Worm (Caenorhabditis elegans): ENCODE measurements around the gene srxa-8.

The srxa-8 gene

DNA sequence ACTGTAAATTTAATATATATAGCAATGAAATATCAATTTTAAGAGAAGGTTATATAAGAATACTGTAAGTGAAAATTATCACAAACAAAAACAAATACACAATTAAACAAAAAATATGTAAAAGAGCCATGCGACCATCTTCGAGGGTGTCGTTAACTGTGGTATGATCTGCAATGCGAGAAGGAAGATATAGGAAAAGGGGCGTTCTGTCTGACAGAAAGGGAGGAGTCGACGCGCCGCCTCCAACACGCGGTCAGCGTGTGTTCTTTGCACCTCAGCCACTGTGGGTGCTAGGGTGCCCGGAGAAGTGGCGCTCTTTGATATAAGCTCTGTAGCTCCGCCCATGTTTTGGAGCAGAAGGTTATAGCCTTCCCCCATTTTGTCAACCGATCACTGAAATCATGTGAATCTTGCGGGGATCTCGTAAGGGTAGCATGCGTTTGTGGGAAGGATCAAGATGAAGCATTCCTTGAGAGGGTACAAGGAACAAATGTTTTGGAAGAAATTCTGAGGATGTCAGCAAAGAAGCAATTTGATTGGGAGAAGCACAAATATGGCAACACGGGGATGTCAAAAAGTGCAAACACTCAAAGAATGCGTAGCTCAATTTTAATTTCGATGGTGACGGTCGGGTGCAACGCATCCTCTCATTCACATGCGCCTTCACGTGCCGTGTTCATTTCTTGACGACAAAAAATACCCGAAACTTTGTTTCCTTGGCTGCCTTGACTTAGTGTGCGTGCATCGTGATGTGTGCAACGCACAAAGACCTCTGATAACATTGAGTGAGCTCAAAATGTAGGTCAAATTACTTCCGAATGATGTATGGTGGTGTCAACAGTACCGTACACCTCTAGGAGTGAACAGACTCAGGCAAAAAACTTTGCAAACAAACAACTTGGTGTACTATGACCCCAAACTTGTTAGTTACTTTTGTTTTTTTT, 42.4 kb upstream of the srxa-8 start, which contains the start of gene mxl-3 (continued):
- TF ChIP-seq pag-3 (tag; optimal IDR thresholded peaks at IDR 0.05; ENCODE audit: borderline replicate concordance, insufficient read depth) (no peak), lin-13 (GFP tag; optimal IDR thresholded peaks at IDR 0.05) (peak; percentile 16), nhr-85 (tag) (peak; percentile 80), snu-23 (GFP tag; optimal IDR thresholded peaks at IDR 0.05) (peak; percentile 74), rnt-1 (tag; optimal IDR thresholded peaks at IDR 0.05) (peak; percentile 63), grh-1 (GFP tag; IDR thresholded peaks at IDR 0.05) (no peak), aly-2 (tag; optimal IDR thresholded peaks at IDR 0.05) (no peak), dpl-1 (GFP tag; optimal IDR thresholded peaks at IDR 0.05) (no peak), nhr-237 (tag; optimal IDR thresholded peaks at IDR 0.05) (no peak), ama-1 (optimal IDR thresholded peaks at IDR 0.05) (peak; percentile 56), unc-130 (tag; optimal IDR thresholded peaks at IDR 0.05) (no peak), hlh-17 (GFP tag; optimal IDR thresholded peaks at IDR 0.05; ENCODE audit: borderline replicate concordance) (no peak), efl-1 (optimal IDR thresholded peaks at IDR 0.05) (no peak), efl-1 (GFP tag; optimal IDR thresholded peaks at IDR 0.05 in 1 of 2) (peak in 1 of 2 experiments; percentile 69), nhr-47 (tag; optimal IDR thresholded peaks at IDR 0.05) (peak; percentile 46), C04F5.9 (tag; optimal IDR thresholded peaks at IDR 0.05) (no peak), lin-14 (GFP tag; optimal IDR thresholded peaks at IDR 0.05) (peak; percentile 54), mef-2 (tag; optimal IDR thresholded peaks at IDR 0.05) (no peak), nhr-77 (tag; optimal IDR thresholded peaks at IDR 0.05) (no peak), nhr-84 (tag; optimal IDR thresholded peaks at IDR 0.05) (no peak), jun-1 (tag; optimal IDR thresholded peaks at IDR 0.05) (no peak), hlh-4 (tag; optimal IDR thresholded peaks at IDR 0.05) (no peak), sptf-1 (tag; optimal IDR thresholded peaks at IDR 0.05) (no peak), tbx-2 (tag; optimal IDR thresholded peaks at IDR 0.05) (peak; percentile 66), pqm-1 (tag; optimal IDR thresholded peaks at IDR 0.05) (no peak), elt-2 (tag; optimal IDR thresholded peaks at IDR 0.05) (peak; percentile 41), fkh-4 (tag; optimal IDR thresholded peaks at IDR 0.05; ENCODE audit: borderline replicate concordance) (no peak), nhr-90 (tag; optimal IDR thresholded peaks at IDR 0.05; ENCODE audit: poor library complexity) (peak; percentile 57), F16B12.6 (tag; optimal IDR thresholded peaks at IDR 0.05) (no peak), lin-39 (tag; optimal IDR thresholded peaks at IDR 0.05) (no peak), nhr-12 (tag; optimal IDR thresholded peaks at IDR 0.05) (no peak), zag-1 (tag; optimal IDR thresholded peaks at IDR 0.05) (no peak), ztf-11 (tag; optimal IDR thresholded peaks at IDR 0.05) (no peak), unc-98 (GFP tag; IDR thresholded peaks at IDR 0.05) (no peak), unc-86 (tag; optimal IDR thresholded peaks at IDR 0.05) (no peak), isw-1 (GFP tag; IDR thresholded peaks at IDR 0.05) (no peak), lin-15B (tag; optimal IDR thresholded peaks at IDR 0.05) (no peak), mab-9 (GFP tag; IDR thresholded peaks at IDR 0.05) (no peak), C16A3.4 (tag; optimal IDR thresholded peaks at IDR 0.05) (peak; percentile 18), nhr-28 (tag; optimal IDR thresholded peaks at IDR 0.05) (no peak), alr-1 (tag; optimal IDR thresholded peaks at IDR 0.05; ENCODE audit: borderline replicate concordance) (no peak), blmp-1 (tag; optimal IDR thresholded peaks at IDR 0.05) (peak; percentile 9), elt-3 (tag; optimal IDR thresholded peaks at IDR 0.05) (no peak), fos-1 (tag; optimal IDR thresholded peaks at IDR 0.05) (no peak), swsn-7 (tag; optimal IDR thresholded peaks at IDR 0.05) (no peak), nhr-71 (tag; optimal IDR thresholded peaks at IDR 0.05) (peak; percentile 76), ceh-88 (GFP tag; IDR thresholded peaks at IDR 0.05) (no peak), ztf-4 (tag; optimal IDR thresholded peaks at IDR 0.05) (peak; percentile 9), aha-1 (tag; optimal IDR thresholded peaks at IDR 0.05) (no peak), dsc-1 (tag; optimal IDR thresholded peaks at IDR 0.05) (peak; percentile 2), Y116A8C.19 (tag; optimal IDR thresholded peaks at IDR 0.05; ENCODE audit: borderline replicate concordance) (no peak), vab-15 (tag; optimal IDR thresholded peaks at IDR 0.05) (no peak)
